Worm (Caenorhabditis elegans): ENCODE results near the gene dnbp-1.
A peak's percentile ranks its signal among the peaks of the same experiment; 100 is the strongest.

dnbp-1 gene

DNA sequence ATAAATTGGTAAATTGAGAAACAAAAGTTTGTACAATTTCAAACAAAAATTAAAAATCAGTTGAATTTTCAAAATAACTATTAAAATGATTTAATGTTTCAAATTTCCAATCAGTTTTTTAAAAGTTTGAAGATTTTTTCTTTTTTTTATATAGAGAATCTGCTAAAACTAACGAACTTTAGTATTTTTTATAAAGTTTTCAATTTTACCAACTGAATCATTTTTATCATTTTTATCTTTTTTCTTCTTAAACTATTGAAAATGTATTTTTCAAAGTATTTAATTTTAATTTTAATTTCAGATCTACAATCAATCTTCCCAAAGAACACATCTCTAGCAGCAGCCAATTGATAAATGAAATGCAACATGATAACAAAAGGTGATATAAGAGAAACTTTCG, 45.6 kb downstream of the dnbp-1 start, which contains the start of gene Y37A1A.4:
Gene Y37A1A.4, plus strand, starts transcription at position 301 of the 400 bp plus-strand sequence.
- TF ChIP-seq ztf-26 (tag; optimal IDR thresholded peaks at IDR 0.05), result no peak
- no peak for TF ChIP-seq Y56A3A.18 (GFP tag; IDR thresholded peaks at IDR 0.05)

ce11 chrIV:13929558-13929957, 50.1 kb downstream of the dnbp-1 start:
- peak; percentile 90 for TF ChIP-seq hsf-1 (GFP tag; IDR thresholded peaks at IDR 0.05)

ce11 chrIV:13927641-13928040, 52.0 kb downstream of the dnbp-1 start:
- no peak for TF ChIP-seq dox-1 (GFP tag; IDR thresholded peaks at IDR 0.05)
- TF ChIP-seq F55B11.4 (tag; optimal IDR thresholded peaks at IDR 0.05; ENCODE audit: borderline replicate concordance, insufficient read depth), result no peak
- TF ChIP-seq ztf-28 (GFP tag; IDR thresholded peaks at IDR 0.05), result no peak
- TF ChIP-seq F33H1.4 (GFP tag; IDR thresholded peaks at IDR 0.05), result no peak
- TF ChIP-seq lsl-1 (GFP tag; optimal IDR thresholded peaks at IDR 0.05), result no peak
- TF ChIP-seq K11D2.4 (GFP tag; IDR thresholded peaks at IDR 0.05), result no peak
- TF ChIP-seq ceh-27 (GFP tag; optimal IDR thresholded peaks at IDR 0.05), result no peak
- TF ChIP-seq attf-6 (GFP tag; IDR thresholded peaks at IDR 0.05), result 0 out of 2 replicates have a peak, but pooled peaks have one; percentile 36

- 0 out of 2 replicates have a peak, but pooled peaks have one; percentile 45 for TF ChIP-seq Y67H2A.10 (GFP tag; conservative IDR thresholded peaks at IDR 0.05)
- TF ChIP-seq aptf-2 (GFP tag; conservative IDR thresholded peaks at IDR 0.05), result peak; percentile 69
- TF ChIP-seq madf-8 (GFP tag; conservative IDR thresholded peaks at IDR 0.05), result peak; percentile 27; the same call in 1 of the 2 replicates
- peak; percentile 86 for TF ChIP-seq attf-6 (GFP tag; IDR thresholded peaks at IDR 0.05)
- peak; percentile 76 for TF ChIP-seq F33H1.4 (GFP tag; IDR thresholded peaks at IDR 0.05)
- TF ChIP-seq lag-1 (GFP tag; IDR thresholded peaks at IDR 0.05), result 0 out of 2 replicates have a peak, but pooled peaks have one; percentile 80
- peak; percentile 78 for TF ChIP-seq ztf-6 (GFP tag; IDR thresholded peaks at IDR 0.05)
- peak; percentile 64 for TF ChIP-seq hmg-20 (GFP tag; IDR thresholded peaks at IDR 0.05)
- TF ChIP-seq bed-1 (GFP tag; IDR thresholded peaks at IDR 0.05), result peak; percentile 95
- TF ChIP-seq nfya-2 (GFP tag; IDR thresholded peaks at IDR 0.05), result peak; percentile 92; the same call in 1 of the 2 replicates
- peak; percentile 94; the same call in 1 of the 2 replicates for TF ChIP-seq F37B4.10 (GFP tag; IDR thresholded peaks at IDR 0.05)
- TF ChIP-seq nhr-120 (GFP tag; IDR thresholded peaks at IDR 0.05), result peak; percentile 91; the same call in 1 of the 2 replicates
- TF ChIP-seq egl-18 (GFP tag; IDR thresholded peaks at IDR 0.05), result 0 out of 2 replicates have a peak, but pooled peaks have one; percentile 66
Observed at ce11 chrIV:13922289-13922688, 57.4 kb downstream of the dnbp-1 start.

ce11 chrIV:13920974-13921373, 58.7 kb downstream of the dnbp-1 start:
- peak; percentile 81 for TF ChIP-seq attf-6 (GFP tag; IDR thresholded peaks at IDR 0.05)

ce11 chrIV:13919207-13919759, 60.4 kb downstream of the dnbp-1 start:
- TF ChIP-seq ztf-26 (tag; optimal IDR thresholded peaks at IDR 0.05) (peak; percentile 74), madf-10 (tag; optimal IDR thresholded peaks at IDR 0.05) (peak; percentile 71), F55B11.4 (tag; optimal IDR thresholded peaks at IDR 0.05; ENCODE audit: borderline replicate concordance, insufficient read depth) (no peak), atf-7 (tag; optimal IDR thresholded peaks at IDR 0.05) (peak; percentile 99), nhr-90 (tag; optimal IDR thresholded peaks at IDR 0.05) (no peak), ztf-25 (GFP tag; IDR thresholded peaks at IDR 0.05) (no peak), let-607 (tag; optimal IDR thresholded peaks at IDR 0.05) (peak in 1 of 2 experiments; percentile 62), snpc-3.4 (tag; optimal IDR thresholded peaks at IDR 0.05) (no peak), hlh-26 (GFP tag; conservative IDR thresholded peaks at IDR 0.05) (no peak), mxl-1 (tag; optimal IDR thresholded peaks at IDR 0.05) (no peak), F22D6.2 (tag; optimal IDR thresholded peaks at IDR 0.05) (peak; percentile 18), K11D2.4 (GFP tag; IDR thresholded peaks at IDR 0.05) (no peak; the same call in 1 of the 2 replicates), nfyb-1 (GFP tag; IDR thresholded peaks at IDR 0.05) (peak; percentile 81; the same call in 1 of the 2 replicates), tlf-1 (GFP tag; optimal IDR thresholded peaks at IDR 0.05) (peak; percentile 70), attf-6 (GFP tag; IDR thresholded peaks at IDR 0.05) (no peak), pha-4 (tag; optimal IDR thresholded peaks at IDR 0.05) (peak; percentile 59), C17E4.6 (GFP tag; IDR thresholded peaks at IDR 0.05) (no peak), ceh-79 (tag; optimal IDR thresholded peaks at IDR 0.05) (no peak), dox-1 (GFP tag; IDR thresholded peaks at IDR 0.05) (no peak; the same call in 1 of the 2 replicates), B0336.3 (GFP tag; IDR thresholded peaks at IDR 0.05) (no peak), somi-1 (GFP tag; optimal IDR thresholded peaks at IDR 0.05) (peak; percentile 79)

Data from whole organism, young adult.